Worm (Caenorhabditis elegans) whole organism, early embryonic: ENCODE data around the gene ctsa-3.1.

Experiments
- B0310.2 ChIP-seq: sonication (generic microtip); optimal IDR thresholded peaks from 2 replicates; lab custom pipeline; 2016; ENCODE audit warnings: mild to moderate bottlenecking, missing genetic modification characterization, missing compliant biosample characterization
- F13C5.2 ChIP-seq: sonication (generic microtip); optimal IDR thresholded peaks from 2 replicates; lab custom pipeline; 2017; ENCODE audit warnings: mild to moderate bottlenecking, missing genetic modification characterization, inconsistent platforms, missing compliant biosample characterization
- aly-1 ChIP-seq: sonication (generic microtip); optimal IDR thresholded peaks from 2 replicates; lab custom pipeline; 2016; ENCODE audit warnings: missing genetic modification characterization, missing compliant biosample characterization
- ama-1 ChIP-seq: fragments of 150-350 bp; optimal IDR thresholded peaks from 2 replicates; lab custom pipeline; 2014
- ceh-13 ChIP-seq: fragments of 200-800 bp; sonication (Bioruptor generic); optimal IDR thresholded peaks from 2 replicates; lab custom pipeline; 2018; ENCODE audit warnings: mild to moderate bottlenecking, missing genetic modification characterization, missing compliant biosample characterization
- ceh-36 ChIP-seq: sonication (generic microtip); optimal IDR thresholded peaks from 2 replicates; lab custom pipeline; 2016; ENCODE audit warnings: missing genetic modification characterization, inconsistent platforms, missing compliant biosample characterization
- ets-7 ChIP-seq: sonication (generic microtip); optimal IDR thresholded peaks from 2 replicates; lab custom pipeline; 2016; ENCODE audit warnings: missing genotype, missing genetic modification characterization, missing compliant biosample characterization
- flt-1 ChIP-seq: fragments of 200-800 bp; sonication (Bioruptor generic); IDR thresholded peaks from 2 replicates; pipeline ENCODE4 v1.3.6; 2022; ENCODE audit warnings: missing genetic modification characterization, missing compliant biosample characterization
- hmbx-1 ChIP-seq: sonication (generic microtip); optimal IDR thresholded peaks from 2 replicates; lab custom pipeline; 2016; ENCODE audit warnings: mild to moderate bottlenecking, missing genetic modification characterization, missing compliant biosample characterization
- hmg-4 ChIP-seq: fragments of 200-800 bp; sonication (Bioruptor generic); optimal IDR thresholded peaks from 2 replicates; lab custom pipeline; 2018; ENCODE audit warnings: mild to moderate bottlenecking, missing genetic modification characterization, missing compliant biosample characterization
- hnd-1 ChIP-seq: sonication (generic microtip); optimal IDR thresholded peaks from 2 replicates; lab custom pipeline; 2016; ENCODE audit warnings: missing genetic modification characterization, missing compliant biosample characterization
- pes-1 ChIP-seq: fragments of 200-800 bp; sonication (Bioruptor generic); IDR thresholded peaks from 2 replicates; pipeline ENCODE4 v1.3.6; 2022; ENCODE audit warnings: missing genetic modification reagents, missing genetic modification characterization, missing compliant biosample characterization
- scrt-1 ChIP-seq: fragments of 200-800 bp; sonication (Bioruptor generic); IDR thresholded peaks from 2 replicates; pipeline ENCODE4 v1.3.6; 2022; ENCODE audit warnings: missing genetic modification characterization, missing compliant biosample characterization
- sea-1 ChIP-seq: fragments of 200-800 bp; sonication (Bioruptor generic); conservative IDR thresholded peaks from 2 replicates; pipeline ENCODE4 v1.3.6; 2022; ENCODE audit warnings: missing genetic modification characterization, missing compliant biosample characterization
- tbx-11 ChIP-seq: fragments of 200-800 bp; sonication (Bioruptor generic); IDR thresholded peaks from 2 replicates; pipeline ENCODE4 v1.3.6; 2022; ENCODE audit warnings: missing genetic modification characterization, missing compliant biosample characterization
- tbx-37 ChIP-seq: fragments of 200-800 bp; sonication (Bioruptor generic); conservative IDR thresholded peaks from 2 replicates; pipeline ENCODE4 v1.3.6; 2022; ENCODE audit warnings: missing genetic modification reagents, missing genetic modification characterization, missing compliant biosample characterization
- tra-4 ChIP-seq: sonication (generic microtip); optimal IDR thresholded peaks from 2 replicates; lab custom pipeline; 2017; ENCODE audit warnings: missing genetic modification characterization, missing compliant biosample characterization

The ctsa-3.1 gene

DNA sequence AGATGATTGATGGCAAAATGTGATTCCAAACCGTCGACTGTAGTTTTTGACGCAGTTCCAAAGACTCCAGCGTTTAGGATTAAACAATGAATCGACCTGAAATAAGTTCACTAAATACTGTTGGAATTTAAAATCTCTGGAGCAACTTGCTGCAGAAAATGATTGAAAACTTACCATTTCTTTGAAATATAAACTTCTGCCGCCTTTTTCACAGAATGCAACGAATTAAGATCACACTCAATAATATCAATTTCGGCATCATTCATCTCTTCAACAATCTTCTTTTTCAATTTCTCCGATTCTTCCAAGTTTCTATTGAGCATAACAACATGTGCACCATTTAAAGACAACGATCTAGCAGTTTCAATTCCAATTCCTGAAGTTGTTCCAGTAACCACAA lies 25.0 kb upstream of the ctsa-3.1 start:
- TF ChIP-seq tra-4 (tag; lab: Kevin White, UChicago) (no peak), scrt-1 (GFP tag; lab: Robert Waterston, UW) (no peak), hmg-4 (GFP tag; lab: Kevin White, UChicago) (no peak), sea-1 (GFP tag; lab: Robert Waterston, UW) (no peak), F13C5.2 (tag; lab: Kevin White, UChicago) (no peak), tbx-37 (GFP tag; lab: Robert Waterston, UW) (no peak), hmbx-1 (tag; lab: Kevin White, UChicago) (no peak), tbx-11 (GFP tag; lab: Robert Waterston, UW) (no peak)

DNA sequence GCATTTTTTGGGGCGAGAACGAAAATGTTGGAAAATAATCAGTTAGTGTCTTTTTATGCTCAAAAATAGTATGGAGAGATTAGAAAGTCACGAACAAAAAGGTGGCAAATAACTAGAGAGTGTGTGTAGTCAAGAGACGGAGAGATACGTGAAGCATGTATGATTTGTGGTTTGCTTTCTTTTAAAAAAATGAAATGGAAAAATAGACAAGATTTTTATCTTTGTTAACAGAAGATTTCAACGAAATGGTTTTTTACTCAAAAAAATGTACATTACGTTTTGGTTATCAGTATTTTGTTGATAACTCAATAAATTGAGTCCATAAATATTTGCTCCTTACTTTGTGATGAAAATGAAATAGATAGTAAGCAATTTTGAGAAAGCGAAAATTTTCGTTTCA lies 24.5 kb upstream of the ctsa-3.1 start, which contains the start of gene dhs-7:
dhs-7 (minus strand) TSS at position 277 of the 400 bp plus-strand sequence.
- TF ChIP-seq hmg-4 (GFP tag; lab: Kevin White, UChicago) (no peak), ceh-13 (GFP tag; lab: Kevin White, UChicago) (no peak), hmbx-1 (tag; lab: Kevin White, UChicago) (no peak), tbx-11 (GFP tag; lab: Robert Waterston, UW) (no peak), F13C5.2 (tag; lab: Kevin White, UChicago) (no peak)

DNA sequence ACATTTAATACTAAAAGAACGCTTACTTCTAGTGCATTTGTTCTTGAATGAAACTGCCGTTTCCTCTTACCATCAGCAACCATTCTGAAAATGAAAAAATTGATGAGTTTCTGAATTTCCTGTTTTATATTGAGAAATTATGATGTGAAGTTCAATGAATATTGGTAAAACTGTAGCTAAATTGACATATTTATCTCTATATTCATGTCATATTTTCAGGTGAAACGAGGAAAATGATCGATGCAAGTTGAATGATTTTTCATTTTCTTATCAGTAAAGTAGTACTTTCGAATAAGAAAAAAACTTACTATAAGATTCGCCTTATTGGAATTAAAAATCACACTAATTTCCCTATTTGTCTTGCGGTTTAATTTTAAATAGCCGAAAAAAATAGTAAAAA lies 22.5 kb upstream of the ctsa-3.1 start, which contains the start of gene E04F6.15:
E04F6.15 (minus strand) TSS at position 101 of the 400 bp plus-strand sequence.
- TF ChIP-seq ceh-36 (tag; lab: Kevin White, UChicago) (no peak), sea-1 (GFP tag; lab: Robert Waterston, UW) (no peak), tra-4 (tag; lab: Kevin White, UChicago) (no peak), hmg-4 (GFP tag; lab: Kevin White, UChicago) (no peak), scrt-1 (GFP tag; lab: Robert Waterston, UW) (no peak), tbx-11 (GFP tag; lab: Robert Waterston, UW) (no peak), F13C5.2 (tag; lab: Kevin White, UChicago) (no peak), hmbx-1 (tag; lab: Kevin White, UChicago) (no peak), tbx-37 (GFP tag; lab: Robert Waterston, UW) (no peak), ets-7 (tag; lab: Kevin White, UChicago) (no peak), aly-1 (tag; lab: Kevin White, UChicago) (no peak)

DNA sequence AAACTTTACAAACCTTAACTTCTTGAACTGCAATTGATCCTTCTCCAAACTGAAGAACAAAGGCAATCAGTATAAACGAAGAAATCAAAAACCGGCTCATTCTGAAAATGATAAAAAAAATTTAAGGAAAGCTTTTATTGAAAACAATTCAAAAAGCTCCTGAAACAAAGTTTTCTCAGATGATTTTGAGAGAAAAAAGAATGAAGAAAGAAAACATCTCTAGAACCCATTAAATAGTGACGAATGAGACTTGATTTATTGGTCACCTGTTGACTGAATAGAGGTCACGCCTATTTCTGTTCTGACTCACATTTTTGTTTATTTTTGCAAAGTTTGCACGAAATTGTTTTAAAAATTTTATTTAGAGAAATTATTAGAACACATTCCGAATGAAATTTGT lies 21.4 kb upstream of the ctsa-3.1 start, which contains the start of gene E04F6.8:
E04F6.8 (minus strand) TSS at position 101 of the 400 bp plus-strand sequence.
- TF ChIP-seq flt-1 (GFP tag; lab: Robert Waterston, UW) = no peak
- no peak for TF ChIP-seq tbx-11 (GFP tag; lab: Robert Waterston, UW)
- TF ChIP-seq hnd-1 (tag; lab: Kevin White, UChicago) = no peak
- TF ChIP-seq scrt-1 (GFP tag; lab: Robert Waterston, UW) = no peak
- TF ChIP-seq ceh-36 (tag; lab: Kevin White, UChicago) = no peak
- no peak for TF ChIP-seq tbx-37 (GFP tag; lab: Robert Waterston, UW)
- no peak for TF ChIP-seq ets-7 (tag; lab: Kevin White, UChicago)
- TF ChIP-seq B0310.2 (tag; lab: Kevin White, UChicago) = no peak
- no peak for TF ChIP-seq tra-4 (tag; lab: Kevin White, UChicago)
- TF ChIP-seq hmbx-1 (tag; lab: Kevin White, UChicago) = no peak
- TF ChIP-seq ama-1 (lab: Kevin White, UChicago) = no peak
- no peak for TF ChIP-seq F13C5.2 (tag; lab: Kevin White, UChicago)
- TF ChIP-seq sea-1 (GFP tag; lab: Robert Waterston, UW) = no peak
- no peak for TF ChIP-seq aly-1 (tag; lab: Kevin White, UChicago)
- no peak for TF ChIP-seq hmg-4 (GFP tag; lab: Kevin White, UChicago)
- TF ChIP-seq pes-1 (GFP tag; lab: Robert Waterston, UW) = no peak
- TF ChIP-seq ceh-13 (GFP tag; lab: Kevin White, UChicago) = no peak

DNA sequence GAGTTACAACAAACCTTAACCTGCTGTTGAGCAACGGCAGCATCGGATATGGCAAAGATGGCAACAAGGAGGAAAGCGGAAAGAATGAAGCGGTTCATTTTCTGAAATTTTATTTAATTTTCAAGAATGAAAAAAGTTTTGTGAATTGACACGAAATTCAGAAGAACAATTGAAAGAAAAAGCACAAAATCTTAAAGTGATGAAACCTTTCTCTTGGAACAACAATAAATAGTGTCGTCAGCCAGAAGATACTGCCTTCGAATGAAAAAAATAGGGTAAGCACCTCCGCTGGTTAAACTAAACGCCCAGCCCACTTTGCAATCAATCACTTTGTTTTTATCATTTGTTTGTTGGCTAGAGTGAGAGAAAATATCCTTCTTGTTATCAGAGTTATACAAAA lies 20.6 kb upstream of the ctsa-3.1 start, which contains the start of gene E04F6.9:
E04F6.9 (minus strand) TSS at position 101 of the 400 bp plus-strand sequence.
- no peak for TF ChIP-seq scrt-1 (GFP tag; lab: Robert Waterston, UW)

DNA sequence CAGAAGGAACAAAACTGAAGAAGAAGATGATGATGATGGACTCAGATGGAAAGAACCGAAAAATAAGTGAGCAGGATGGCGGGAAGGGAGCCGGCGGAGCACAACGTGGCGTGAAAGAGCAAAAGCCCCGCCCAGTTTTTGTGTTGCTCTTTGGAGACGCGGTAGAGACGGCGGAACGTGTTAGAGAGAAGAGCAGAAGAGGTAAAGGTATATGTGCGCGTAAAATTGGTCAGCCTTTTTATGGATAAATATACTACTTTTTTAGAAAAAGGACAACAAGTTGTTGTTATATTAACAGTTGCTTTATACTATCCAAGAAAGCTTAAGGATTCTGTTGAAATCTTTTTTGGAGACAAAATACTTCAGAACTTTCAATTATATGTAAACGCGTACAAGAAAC lies 15.6 kb upstream of the ctsa-3.1 start, which contains the start of gene E04F6.10:
E04F6.10 (minus strand) TSS at position 101 of the 400 bp plus-strand sequence.
- no peak for TF ChIP-seq ceh-13 (GFP tag; lab: Kevin White, UChicago)
- TF ChIP-seq flt-1 (GFP tag; lab: Robert Waterston, UW) = no peak
- no peak for TF ChIP-seq aly-1 (tag; lab: Kevin White, UChicago)
- TF ChIP-seq scrt-1 (GFP tag; lab: Robert Waterston, UW) = no peak
- no peak for TF ChIP-seq tbx-37 (GFP tag; lab: Robert Waterston, UW)
- no peak for TF ChIP-seq hnd-1 (tag; lab: Kevin White, UChicago)
- no peak for TF ChIP-seq B0310.2 (tag; lab: Kevin White, UChicago)

DNA sequence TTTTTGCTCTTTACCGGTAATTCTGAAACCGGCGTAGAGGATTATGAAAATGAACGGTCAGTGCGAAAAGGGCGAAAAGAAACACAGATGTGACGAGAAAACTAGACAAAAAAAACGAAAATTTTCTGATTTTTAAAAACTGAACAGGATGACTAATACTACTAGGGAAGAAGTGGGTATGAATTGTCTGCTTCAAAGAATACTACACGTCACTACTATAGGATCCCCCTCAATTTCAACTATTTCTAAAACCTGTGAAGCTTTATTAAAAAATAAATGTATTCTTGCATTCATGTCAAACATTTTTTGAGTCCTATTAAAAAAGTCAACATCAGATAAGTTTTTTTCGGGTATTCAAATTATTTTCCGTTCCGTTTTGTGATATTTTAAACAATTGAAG lies 8.6 kb upstream of the ctsa-3.1 start:
- TF ChIP-seq flt-1 (GFP tag; lab: Robert Waterston, UW) (no peak), hnd-1 (tag; lab: Kevin White, UChicago) (no peak), ceh-36 (tag; lab: Kevin White, UChicago) (no peak), pes-1 (GFP tag; lab: Robert Waterston, UW) (no peak), sea-1 (GFP tag; lab: Robert Waterston, UW) (no peak), hmg-4 (GFP tag; lab: Kevin White, UChicago) (no peak), hmbx-1 (tag; lab: Kevin White, UChicago) (no peak), tbx-37 (GFP tag; lab: Robert Waterston, UW) (no peak), ets-7 (tag; lab: Kevin White, UChicago) (no peak), ceh-13 (GFP tag; lab: Kevin White, UChicago) (no peak), tra-4 (tag; lab: Kevin White, UChicago) (no peak), aly-1 (tag; lab: Kevin White, UChicago) (no peak), tbx-11 (GFP tag; lab: Robert Waterston, UW) (no peak), ama-1 (lab: Kevin White, UChicago) (no peak), scrt-1 (GFP tag; lab: Robert Waterston, UW) (no peak), B0310.2 (tag; lab: Kevin White, UChicago) (no peak), F13C5.2 (tag; lab: Kevin White, UChicago) (no peak)
